Worm (Caenorhabditis elegans): ENCODE measurements around the gene srw-103.

DNA sequence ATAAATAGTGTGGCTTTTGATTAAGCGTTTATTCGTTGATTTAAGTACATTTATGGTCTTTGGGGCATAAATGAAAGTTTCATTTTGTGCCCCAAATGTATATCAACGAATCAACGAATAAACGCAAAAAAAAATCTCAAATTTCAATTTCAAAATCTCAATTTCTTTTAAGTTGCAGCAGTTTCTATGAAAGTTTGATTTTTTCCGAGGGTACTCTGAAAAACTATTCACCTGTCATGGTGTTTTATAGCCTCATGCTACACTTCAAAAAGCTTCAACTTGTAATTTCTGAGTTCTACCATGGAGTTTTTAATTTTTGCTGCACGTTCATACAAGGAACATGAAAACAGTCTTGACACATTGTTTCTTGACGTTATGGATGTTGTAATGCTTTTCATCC is 35.5 kb downstream of the srw-103 start, which contains the start of gene ZK697.1:
- TF ChIP-seq Y55F3AM.14 (GFP tag; optimal IDR thresholded peaks at IDR 0.05) (no peak), blmp-1 (tag; optimal IDR thresholded peaks at IDR 0.05; ENCODE audit: insufficient read depth) (no peak), fos-1 (tag; optimal IDR thresholded peaks at IDR 0.05) (no peak), snpc-4 (tag; optimal IDR thresholded peaks at IDR 0.05) (no peak), lin-39 (tag; optimal IDR thresholded peaks at IDR 0.05) (no peak), unc-39 (tag; optimal IDR thresholded peaks at IDR 0.05) (no peak), egl-27 (tag; optimal IDR thresholded peaks at IDR 0.05) (no peak)

Measured in whole organism, L2 larva.